Fruit fly (Drosophila melanogaster): ENCODE results near the gene CG13857.
A peak's percentile ranks its signal among the peaks of the same experiment; 100 is the strongest.

CG13857 gene

DNA sequence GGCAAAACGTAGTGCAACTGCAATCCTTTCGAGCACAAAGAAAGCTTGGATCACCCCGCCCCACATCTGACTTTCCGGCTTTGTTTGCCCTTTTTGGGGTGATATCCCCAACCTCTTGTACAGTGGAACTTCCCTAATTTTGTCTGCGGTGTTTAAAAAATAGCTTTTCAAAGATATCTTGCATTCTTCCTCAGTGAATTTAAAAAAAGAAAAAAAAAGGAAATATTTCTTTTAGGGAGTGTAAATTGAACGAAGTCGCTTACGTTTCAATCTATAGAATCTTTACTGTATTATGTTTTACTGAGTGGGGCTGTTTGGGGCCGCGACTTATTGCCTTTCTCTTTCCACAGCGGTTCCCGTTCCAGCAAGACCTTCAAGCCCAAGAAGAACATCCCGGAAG is 27.7 kb upstream of the CG13857 start (continued):
- TF ChIP-seq Dad (GFP tag; optimal IDR thresholded peaks at IDR 0.05) (no peak), pnt (GFP tag; optimal IDR thresholded peaks at IDR 0.05) (no peak), ac (GFP tag; optimal IDR thresholded peaks at IDR 0.05) (no peak), CG3995 (GFP tag; optimal IDR thresholded peaks at IDR 0.05) (no peak), CG15479 (GFP tag; optimal IDR thresholded peaks at IDR 0.05) (no peak), CG13287 (GFP tag; IDR thresholded peaks at IDR 0.05; ENCODE audit: partially characterized antibody) (no peak), CG1792 (GFP tag; optimal IDR thresholded peaks at IDR 0.05) (peak; percentile 27), Eip74EF (GFP tag; optimal IDR thresholded peaks at IDR 0.05) (peak in 1 of 2 experiments; percentile 40), Vsx1 (GFP tag; optimal IDR thresholded peaks at IDR 0.05) (no peak), insv (GFP tag; optimal IDR thresholded peaks at IDR 0.05) (no peak), CG3065 (GFP tag; optimal IDR thresholded peaks at IDR 0.05) (no peak), HLH3B (GFP tag; IDR thresholded peaks at IDR 0.05) (peak; percentile 64; the same call in 1 of the 2 replicates), CG9876 (GFP tag; optimal IDR thresholded peaks at IDR 0.05) (no peak), pan (optimal IDR thresholded peaks at IDR 0.05) (no peak), pan (GFP tag; optimal IDR thresholded peaks at IDR 0.05 in 1 of 2, IDR thresholded peaks at IDR 0.05 in 1 of 2) (peak in 1 of 2 experiments; percentile 86), crol (GFP tag; IDR thresholded peaks at IDR 0.05) (no peak), twi (tag; optimal IDR thresholded peaks at IDR 0.05) (peak; percentile 24), tll (GFP tag; optimal IDR thresholded peaks at IDR 0.05) (no peak), CG8478 (optimal IDR thresholded peaks at IDR 0.05) (no peak), NC2α (GFP tag; optimal IDR thresholded peaks at IDR 0.05) (no peak), sc (optimal IDR thresholded peaks at IDR 0.05) (no peak), sc (GFP tag; optimal IDR thresholded peaks at IDR 0.05) (no peak), Trl (optimal IDR thresholded peaks at IDR 0.05) (no peak), Trl (GFP tag; optimal IDR thresholded peaks at IDR 0.05) (peak; percentile 29), CG15601 (tag; optimal IDR thresholded peaks at IDR 0.05) (no peak), bcd (GFP tag; optimal IDR thresholded peaks at IDR 0.05) (peak; percentile 31), Sin3A (optimal IDR thresholded peaks at IDR 0.05) (no peak), jigr1 (GFP tag; IDR thresholded peaks at IDR 0.05) (no peak), Elba2 (GFP tag; optimal IDR thresholded peaks at IDR 0.05) (no peak), CG14441 (GFP tag; IDR thresholded peaks at IDR 0.05) (peak; percentile 87), ind (GFP tag; optimal IDR thresholded peaks at IDR 0.05) (peak; percentile 62), Gsc (GFP tag; IDR thresholded peaks at IDR 0.05) (no peak), bab2 (GFP tag; optimal IDR thresholded peaks at IDR 0.05) (peak; percentile 50), CG6654 (GFP tag; optimal IDR thresholded peaks at IDR 0.05) (no peak), HLH54F (GFP tag; optimal IDR thresholded peaks at IDR 0.05) (peak; percentile 27), NFAT (GFP tag; IDR thresholded peaks at IDR 0.05) (peak; percentile 70; the same call in 1 of the 2 replicates), jumu (GFP tag; optimal IDR thresholded peaks at IDR 0.05) (no peak), CG18476 (GFP tag; optimal IDR thresholded peaks at IDR 0.05) (peak; percentile 0), psq (GFP tag; optimal IDR thresholded peaks at IDR 0.05) (no peak), luna (GFP tag; optimal IDR thresholded peaks at IDR 0.05) (peak; percentile 37), CG3847 (GFP tag; IDR thresholded peaks at IDR 0.05) (peak; percentile 66), ap (GFP tag; IDR thresholded peaks at IDR 0.05) (no peak), zen (tag; optimal IDR thresholded peaks at IDR 0.05) (no peak), ase (GFP tag; IDR thresholded peaks at IDR 0.05) (peak; percentile 56; the same call in 1 of the 3 replicates), lov (optimal IDR thresholded peaks at IDR 0.05) (no peak), lov (GFP tag; IDR thresholded peaks at IDR 0.05) (no peak), CG14667 (GFP tag; IDR thresholded peaks at IDR 0.05) (peak; percentile 63), corto (GFP tag; optimal IDR thresholded peaks at IDR 0.05) (peak; percentile 45), Max (GFP tag; optimal IDR thresholded peaks at IDR 0.05) (no peak), CG12071 (GFP tag; optimal IDR thresholded peaks at IDR 0.05) (no peak), tin (GFP tag; optimal IDR thresholded peaks at IDR 0.05) (peak; percentile 59), Hand (GFP tag; optimal IDR thresholded peaks at IDR 0.05) (no peak), inv (GFP tag; IDR thresholded peaks at IDR 0.05; ENCODE audit: partially characterized antibody) (no peak), CG12236 (GFP tag; optimal IDR thresholded peaks at IDR 0.05) (no peak)
